Fruit fly (Drosophila melanogaster) whole organism, adult: ENCODE results near the gene RagA-B.

ENCODE experiments used
- CG11617 ChIP-seq: fragments of 200-800 bp; sonication (Bioruptor generic); optimal IDR thresholded peaks from 2 replicates; lab custom pipeline; 2017; ENCODE audit warnings: mild to moderate bottlenecking, missing biosample characterization, missing genetic modification reagents, missing genetic modification characterization
- CG12768 ChIP-seq: fragments of 200-800 bp; sonication (Bioruptor generic); optimal IDR thresholded peaks from 2 replicates; lab custom pipeline; 2017; ENCODE audit warnings: missing biosample characterization, missing genetic modification characterization, mild to moderate bottlenecking, moderate library complexity, missing genetic modification reagents
- CG14711 ChIP-seq: fragments of 200-800 bp; sonication (Bioruptor generic); optimal IDR thresholded peaks from 2 replicates; lab custom pipeline; 2018; ENCODE audit warnings: missing biosample characterization, mild to moderate bottlenecking, missing genetic modification characterization, moderate library complexity
- CG1620 ChIP-seq: fragments of 200-800 bp; sonication (Bioruptor generic); optimal IDR thresholded peaks from 2 replicates; lab custom pipeline; 2016; ENCODE audit warnings: missing biosample characterization, missing genetic modification characterization
- CG33017 ChIP-seq: fragments of 200-800 bp; sonication (Bioruptor generic); optimal IDR thresholded peaks from 2 replicates; lab custom pipeline; 2018; ENCODE audit warnings: missing biosample characterization, mild to moderate bottlenecking, missing genetic modification characterization, moderate library complexity
- CG5204 ChIP-seq: fragments of 200-800 bp; sonication (Bioruptor generic); optimal IDR thresholded peaks from 2 replicates; lab custom pipeline; 2016; ENCODE audit warnings: missing biosample characterization, missing genetic modification characterization
- CG7045 ChIP-seq: fragments of 200-800 bp; sonication (Bioruptor generic); optimal IDR thresholded peaks from 2 replicates; lab custom pipeline; 2017; ENCODE audit warnings: missing biosample characterization, mild to moderate bottlenecking, missing genetic modification characterization
- CG7101 ChIP-seq: fragments of 200-800 bp; sonication (Bioruptor generic); optimal IDR thresholded peaks from 2 replicates; lab custom pipeline; 2018; ENCODE audit warnings: missing biosample characterization, mild to moderate bottlenecking, missing genetic modification characterization, moderate library complexity
- Clk ChIP-seq: fragments of 200-800 bp; sonication (Bioruptor generic); optimal IDR thresholded peaks from 2 replicates; lab custom pipeline; 2017; ENCODE audit warnings: missing biosample characterization, missing genetic modification characterization
- Crg-1 ChIP-seq: fragments of 200-800 bp; sonication (Bioruptor generic); optimal IDR thresholded peaks from 2 replicates; lab custom pipeline; 2016; ENCODE audit warnings: missing biosample characterization, missing genetic modification characterization
- Hr96 ChIP-seq: fragments of 200-800 bp; sonication (Bioruptor generic); optimal IDR thresholded peaks from 2 replicates; lab custom pipeline; 2016; ENCODE audit warnings: missing biosample characterization, missing genetic modification characterization
- Mnt ChIP-seq: fragments of 200-800 bp; sonication (Bioruptor generic); optimal IDR thresholded peaks from 2 replicates; lab custom pipeline; 2016; ENCODE audit warnings: missing biosample characterization, mild to moderate bottlenecking, missing genetic modification characterization
- bab1 ChIP-seq: fragments of 200-800 bp; sonication (Bioruptor generic); optimal IDR thresholded peaks from 3 replicates; lab custom pipeline; 2019; ENCODE audit warnings: missing biosample characterization, mild to moderate bottlenecking, missing genetic modification characterization, moderate library complexity
- cic ChIP-seq: fragments of 200-800 bp; sonication (Bioruptor generic); optimal IDR thresholded peaks from 2 replicates; lab custom pipeline; 2017; ENCODE audit warnings: missing biosample characterization, mild to moderate bottlenecking, missing genetic modification characterization, moderate library complexity
- cnc ChIP-seq, 2 experiments: fragments of >200 bp; optimal IDR thresholded peaks; 2 replicates each; lab custom pipeline; 2017
- kay ChIP-seq: fragments of 200-800 bp; sonication (Bioruptor generic); peaks from one replicate; lab custom pipeline; 2016; ENCODE audit warnings: missing biosample characterization, missing genetic modification characterization, borderline replicate concordance
- ovo ChIP-seq: fragments of 200-800 bp; sonication (Bioruptor generic); optimal IDR thresholded peaks from 2 replicates; lab custom pipeline; 2016; ENCODE audit warnings: missing biosample characterization, missing genetic modification characterization
- pad ChIP-seq: fragments of 200-800 bp; sonication (Bioruptor generic); optimal IDR thresholded peaks from 3 replicates; lab custom pipeline; 2017; ENCODE audit warnings: missing biosample characterization, missing genetic modification characterization, mild to moderate bottlenecking, moderate library complexity, missing genetic modification reagents
- tj ChIP-seq: fragments of 200-800 bp; sonication (Bioruptor generic); optimal IDR thresholded peaks from 3 replicates; lab custom pipeline; 2017; ENCODE audit warnings: missing biosample characterization, mild to moderate bottlenecking, missing genetic modification characterization, moderate library complexity
- toe ChIP-seq: fragments of 200-800 bp; sonication (Bioruptor generic); optimal IDR thresholded peaks from 2 replicates; lab custom pipeline; 2016; ENCODE audit warnings: missing biosample characterization, missing genetic modification characterization

RagA-B gene

dm6 chr3R:9027082-9027481, 43.0 kb upstream of the RagA-B start:
- TF ChIP-seq kay (GFP tag; lab: Kevin White, UChicago) = no peak
- no peak for TF ChIP-seq CG11617 (GFP tag; lab: Kevin White, UChicago)
- no peak for TF ChIP-seq Mnt (GFP tag; lab: Kevin White, UChicago)

DNA sequence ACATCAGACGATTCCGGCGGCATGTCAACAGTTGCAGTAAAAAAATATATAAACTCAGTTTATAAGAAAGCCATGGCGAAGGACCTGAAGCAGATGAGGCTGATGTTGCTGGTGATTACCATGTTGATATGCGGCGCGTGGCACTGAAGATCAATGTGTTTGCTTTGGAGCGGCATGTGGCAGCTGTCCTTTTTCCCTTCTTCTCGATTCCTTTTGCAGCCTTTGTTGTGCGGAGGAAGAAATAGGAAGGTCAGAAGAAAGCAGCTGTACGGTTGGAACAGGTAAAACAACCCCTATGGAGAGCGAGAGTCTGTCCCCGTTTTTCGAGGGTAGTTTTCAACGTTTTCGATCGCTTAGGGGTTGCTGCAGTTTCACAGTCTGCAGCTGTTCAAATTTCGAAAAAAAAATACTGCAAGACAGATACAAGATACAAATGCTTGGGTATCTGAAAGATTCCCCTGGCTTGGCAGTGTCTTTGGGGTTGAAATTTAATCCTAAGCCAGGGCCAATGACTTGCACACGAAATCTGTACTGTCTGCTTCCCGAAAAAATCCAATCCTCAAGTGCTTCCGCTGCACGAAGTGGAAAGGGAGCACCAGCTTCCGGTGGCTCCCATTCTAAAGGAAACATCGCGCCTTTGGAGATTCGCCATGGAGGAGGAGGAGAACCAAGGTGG, 40.9 kb upstream of the RagA-B start:
- TF ChIP-seq CG5204 (GFP tag; lab: Kevin White, UChicago) (no peak), CG12768 (GFP tag; lab: Kevin White, UChicago) (no peak), CG7045 (GFP tag; lab: Kevin White, UChicago) (no peak), CG33017 (no peak)

DNA sequence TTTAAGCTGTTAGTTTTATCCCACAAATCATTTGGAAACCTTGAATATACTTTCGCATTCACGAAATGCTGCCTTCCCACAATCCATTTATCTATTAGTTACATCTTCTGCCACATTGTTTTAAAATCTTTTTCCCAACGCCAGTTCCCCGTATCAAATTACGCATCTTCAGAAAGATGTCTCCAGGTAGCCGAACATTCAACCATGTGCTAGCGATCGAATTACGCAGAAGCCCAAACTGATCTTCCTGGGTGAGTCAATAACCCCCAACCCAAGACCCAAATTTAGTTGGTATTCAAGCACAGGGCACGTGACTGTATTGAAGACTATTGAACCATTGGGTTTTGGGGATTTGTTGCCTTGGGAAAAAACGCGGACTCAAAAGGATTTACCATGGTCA, 39.8 kb upstream of the RagA-B start:
- no peak for TF ChIP-seq cnc (optimal IDR thresholded peaks at IDR 0.05; lab: Kevin White, UChicago)
- TF ChIP-seq Mnt (GFP tag; lab: Kevin White, UChicago) = no peak
- TF ChIP-seq kay (GFP tag; lab: Kevin White, UChicago) = no peak
- TF ChIP-seq CG11617 (GFP tag; lab: Kevin White, UChicago) = no peak
- no peak for TF ChIP-seq CG33017
- TF ChIP-seq CG12768 (GFP tag; lab: Kevin White, UChicago) = no peak
- no peak for TF ChIP-seq Hr96
- TF ChIP-seq tj (GFP tag; lab: Kevin White, UChicago) = no peak

DNA sequence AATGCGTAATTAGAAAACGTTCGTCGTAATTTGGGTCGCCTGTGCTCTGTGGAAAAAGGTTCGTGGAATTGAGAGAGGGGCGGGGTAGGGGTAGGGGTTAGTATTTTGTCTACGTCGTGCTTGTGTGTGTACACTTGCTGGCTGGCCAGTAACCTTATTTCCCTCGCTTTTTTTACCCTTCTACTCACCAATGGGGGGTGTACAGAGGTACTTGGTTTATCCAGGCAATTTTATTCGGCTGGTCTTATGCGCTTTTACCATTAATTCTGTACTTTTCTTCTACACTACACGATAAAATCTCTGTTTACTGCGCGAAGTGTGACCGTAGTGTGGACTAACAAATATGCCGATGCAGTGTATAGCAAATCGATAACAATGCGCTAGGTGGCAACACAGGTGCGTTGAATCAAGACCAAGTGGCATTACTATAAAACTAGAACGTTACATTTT, 35.6 kb upstream of the RagA-B start, which contains the start of gene tgo:
Gene tgo (minus strand): TSS at position 334 of the 450 bp plus-strand sequence.
- TF ChIP-seq pad (peak; percentile 16), bab1 (peak; percentile 65), CG12768 (GFP tag; lab: Kevin White, UChicago) (no peak), Mnt (GFP tag; lab: Kevin White, UChicago) (peak; percentile 53), CG11617 (GFP tag; lab: Kevin White, UChicago) (peak; percentile 17), CG7045 (GFP tag; lab: Kevin White, UChicago) (no peak), ovo (no peak), kay (GFP tag; lab: Kevin White, UChicago) (no peak), cic (GFP tag; lab: Kevin White, UChicago) (peak; percentile 44), tj (GFP tag; lab: Kevin White, UChicago) (peak; percentile 69), cnc (optimal IDR thresholded peaks at IDR 0.05; lab: Kevin White, UChicago) (no peak), CG33017 (no peak), CG7101 (tag; lab: Kevin White, UChicago) (peak; percentile 2), CG1620 (GFP tag; lab: Kevin White, UChicago) (no peak), toe (no peak), Crg-1 (GFP tag; lab: Kevin White, UChicago) (peak; percentile 14), CG14711 (tag; lab: Kevin White, UChicago) (no peak), Clk (GFP tag; lab: Kevin White, UChicago) (no peak), CG5204 (GFP tag; lab: Kevin White, UChicago) (no peak), Hr96 (no peak)

dm6 chr3R:9016869-9017268, 32.8 kb upstream of the RagA-B start:
- no peak for TF ChIP-seq kay (GFP tag; lab: Kevin White, UChicago)
- no peak for TF ChIP-seq pad
- TF ChIP-seq CG1620 (GFP tag; lab: Kevin White, UChicago) = no peak
- no peak for TF ChIP-seq CG7101 (tag; lab: Kevin White, UChicago)
- TF ChIP-seq bab1 = peak; percentile 17
- TF ChIP-seq CG5204 (GFP tag; lab: Kevin White, UChicago) = no peak
- no peak for TF ChIP-seq CG12768 (GFP tag; lab: Kevin White, UChicago)
- TF ChIP-seq tj (GFP tag; lab: Kevin White, UChicago) = peak; percentile 95

- TF ChIP-seq CG33017 (no peak), bab1 (no peak), Hr96 (no peak), pad (no peak), CG11617 (GFP tag; lab: Kevin White, UChicago) (no peak), Mnt (GFP tag; lab: Kevin White, UChicago) (no peak), kay (GFP tag; lab: Kevin White, UChicago) (no peak), ovo (no peak), tj (GFP tag; lab: Kevin White, UChicago) (no peak), Crg-1 (GFP tag; lab: Kevin White, UChicago) (no peak), CG7101 (tag; lab: Kevin White, UChicago) (no peak), Clk (GFP tag; lab: Kevin White, UChicago) (no peak), CG1620 (GFP tag; lab: Kevin White, UChicago) (no peak), CG14711 (tag; lab: Kevin White, UChicago) (no peak), cnc (optimal IDR thresholded peaks at IDR 0.05; lab: Kevin White, UChicago) (no peak)
Observed at dm6 chr3R:9014859-9015466, 30.8 kb upstream of the RagA-B start, which contains the start of the genes Kcmf1, Sf3b5 and CG11986. Gene Kcmf1, minus strand, starts transcription at chr3R:9014909. Gene Sf3b5, minus strand, starts transcription at chr3R:9015341. Gene CG11986, plus strand, starts transcription at chr3R:9015446.
